Fruit fly (Drosophila melanogaster): ENCODE measurements around the gene CG7110.

Gene CG7110

dm6 chr2L:13373435-13374242 is 25.2 kb upstream of the CG7110 start, which contains the start of the genes Bdp1 and CG6565 (continued):
- peak; percentile 76 for TF ChIP-seq CG14965 (GFP tag; optimal IDR thresholded peaks at IDR 0.05; ENCODE audit: borderline replicate concordance)
- peak; percentile 96 for TF ChIP-seq CG2712 (tag; optimal IDR thresholded peaks at IDR 0.05)
- TF ChIP-seq Bgb (GFP tag; IDR thresholded peaks at IDR 0.05; ENCODE audit: partially characterized antibody), result 0 out of 2 replicates have a peak, but pooled peaks have one; percentile 19
- TF ChIP-seq emc (GFP tag; optimal IDR thresholded peaks at IDR 0.05), result peak; percentile 93
- peak; percentile 96 for TF ChIP-seq trh (GFP tag; optimal IDR thresholded peaks at IDR 0.05)
- TF ChIP-seq HLHmδ (GFP tag; optimal IDR thresholded peaks at IDR 0.05), result no peak
- peak; percentile 97 for TF ChIP-seq CG4820 (GFP tag; optimal IDR thresholded peaks at IDR 0.05)
- peak; percentile 99 for TF ChIP-seq mam (GFP tag; optimal IDR thresholded peaks at IDR 0.05)
- peak; percentile 98 for TF ChIP-seq Bteb2 (GFP tag; optimal IDR thresholded peaks at IDR 0.05)
- peak; percentile 87 for TF ChIP-seq MBD-R2 (GFP tag; IDR thresholded peaks at IDR 0.05)
- TF ChIP-seq ro (GFP tag; IDR thresholded peaks at IDR 0.05), result peak; percentile 90
- TF ChIP-seq CG9932 (GFP tag; IDR thresholded peaks at IDR 0.05), result peak; percentile 98
- peak; percentile 85 for TF ChIP-seq CG7987 (GFP tag; optimal IDR thresholded peaks at IDR 0.05)
- TF ChIP-seq CG4328 (GFP tag; optimal IDR thresholded peaks at IDR 0.05), result peak; percentile 96
- TF ChIP-seq CG14710 (tag; optimal IDR thresholded peaks at IDR 0.05), result peak; percentile 98
- peak; percentile 97 for TF ChIP-seq HHEX (GFP tag; optimal IDR thresholded peaks at IDR 0.05)
- peak; percentile 87 for TF ChIP-seq Vsx1 (GFP tag; optimal IDR thresholded peaks at IDR 0.05)
- TF ChIP-seq zen2 (GFP tag; IDR thresholded peaks at IDR 0.05; ENCODE audit: partially characterized antibody), result no peak
- peak; percentile 97 for TF ChIP-seq NfI (GFP tag; optimal IDR thresholded peaks at IDR 0.05)
- TF ChIP-seq Usf (GFP tag; optimal IDR thresholded peaks at IDR 0.05), result peak; percentile 97
- peak; percentile 96 for TF ChIP-seq CG33557 (GFP tag; optimal IDR thresholded peaks at IDR 0.05)
- peak; percentile 86 for TF ChIP-seq oc (tag; optimal IDR thresholded peaks at IDR 0.05)
- peak; percentile 81 for TF ChIP-seq CG12071 (GFP tag; optimal IDR thresholded peaks at IDR 0.05)
- peak; percentile 92 to 99 for TF ChIP-seq Pdp1 (GFP tag; optimal IDR thresholded peaks at IDR 0.05)
- peak; percentile 97 for TF ChIP-seq CG12155 (GFP tag; optimal IDR thresholded peaks at IDR 0.05)
- peak; percentile 97 for TF ChIP-seq CG13424 (tag; optimal IDR thresholded peaks at IDR 0.05)
- peak; percentile 98 for TF ChIP-seq CG6689 (GFP tag; IDR thresholded peaks at IDR 0.05)
- TF ChIP-seq HmgZ (tag; optimal IDR thresholded peaks at IDR 0.05), result peak; percentile 97
- TF ChIP-seq CG31388 (GFP tag; optimal IDR thresholded peaks at IDR 0.05), result peak; percentile 95
- peak; percentile 82 for TF ChIP-seq Adf1 (GFP tag; IDR thresholded peaks at IDR 0.05)

dm6 chr2L:13376086-13376485 is 22.7 kb upstream of the CG7110 start:
- TF ChIP-seq CG15479 (GFP tag; optimal IDR thresholded peaks at IDR 0.05), result no peak
- TF ChIP-seq Pdp1 (GFP tag; optimal IDR thresholded peaks at IDR 0.05), result peak in 1 of 2 experiments; percentile 86
- TF ChIP-seq Taf1 (GFP tag; IDR thresholded peaks at IDR 0.05), result no peak
- no peak for TF ChIP-seq CoRest (tag; optimal IDR thresholded peaks at IDR 0.05)
- peak; percentile 99 for TF ChIP-seq exex (tag; optimal IDR thresholded peaks at IDR 0.05)
- peak; percentile 81 for TF ChIP-seq mirr (GFP tag; optimal IDR thresholded peaks at IDR 0.05)

- TF ChIP-seq schlank (tag; optimal IDR thresholded peaks at IDR 0.05) (no peak), H2.0 (GFP tag; IDR thresholded peaks at IDR 0.05) (no peak), CG31224 (GFP tag; IDR thresholded peaks at IDR 0.05) (peak; percentile 42; the same call in 1 of the 2 replicates), Awh (GFP tag; IDR thresholded peaks at IDR 0.05) (no peak; the same call in 1 of the 2 replicates), CG1603 (tag; optimal IDR thresholded peaks at IDR 0.05) (no peak), cwo (GFP tag; optimal IDR thresholded peaks at IDR 0.05) (no peak), vnd (GFP tag; IDR thresholded peaks at IDR 0.05; ENCODE audit: partially characterized antibody) (peak; percentile 72; the same call in 2 of the 3 replicates), CG15696 (tag; optimal IDR thresholded peaks at IDR 0.05) (peak; percentile 79), Dref (GFP tag; IDR thresholded peaks at IDR 0.05) (peak; percentile 68), unpg (GFP tag; optimal IDR thresholded peaks at IDR 0.05) (peak; percentile 58), Meics (GFP tag; optimal IDR thresholded peaks at IDR 0.05) (peak; percentile 71), CG4328 (GFP tag; optimal IDR thresholded peaks at IDR 0.05) (peak; percentile 66), Ravus (GFP tag; IDR thresholded peaks at IDR 0.05) (no peak)
Observed at dm6 chr2L:13378488-13378964, 20.3 kb upstream of the CG7110 start, which contains the start of the genes CG9302 and beta'COP. CG9302 (minus strand) TSS chr2L:13378538. beta'COP (plus strand) TSS chr2L:13378902.
